Fruit fly (Drosophila melanogaster) whole organism, embryonic: ENCODE measurements around the gene Zir.

Experiments
- Awh ChIP-seq: fragments of 200-800 bp; sonication (Bioruptor generic); IDR thresholded peaks from 2 replicates; pipeline ENCODE4, ENCODE4 v1.3.6; 2022; ENCODE audit warnings: missing biosample characterization, missing genetic modification characterization
- B-H2 ChIP-seq: fragments of 200-800 bp; sonication (Bioruptor generic); optimal IDR thresholded peaks from 2 replicates; lab custom pipeline; 2018; ENCODE audit warnings: missing biosample characterization, mild to moderate bottlenecking, missing genetic modification characterization
- BtbVII ChIP-seq: fragments of 200-800 bp; sonication (Bioruptor generic); optimal IDR thresholded peaks from 3 replicates; lab custom pipeline; 2017; ENCODE audit warnings: missing biosample characterization, mild to moderate bottlenecking, missing genetic modification characterization
- CG11247 ChIP-seq: fragments of 200-800 bp; sonication (Bioruptor generic); IDR thresholded peaks from 2 replicates; pipeline ENCODE4 v1.3.6; 2022; ENCODE audit warnings: missing biosample characterization, missing genetic modification characterization
- CG12391 ChIP-seq: fragments of 200-800 bp; sonication (Bioruptor generic); optimal IDR thresholded peaks from 3 replicates; lab custom pipeline; 2018; ENCODE audit warnings: missing biosample characterization, mild to moderate bottlenecking, missing genetic modification characterization, moderate library complexity
- CG12659 ChIP-seq: fragments of 200-800 bp; sonication (Bioruptor generic); optimal IDR thresholded peaks from 3 replicates; lab custom pipeline; 2017; ENCODE audit warnings: mild to moderate bottlenecking, missing biosample characterization, missing genetic modification reagents, missing genetic modification characterization
- CG13296 ChIP-seq: fragments of 200-800 bp; sonication (Bioruptor generic); optimal IDR thresholded peaks from 3 replicates; lab custom pipeline; 2018; ENCODE audit warnings: missing biosample characterization, mild to moderate bottlenecking, missing genetic modification characterization
- CG13894 ChIP-seq: fragments of 200-800 bp; sonication (Bioruptor generic); optimal IDR thresholded peaks from 3 replicates; lab custom pipeline; 2018; ENCODE audit warnings: missing biosample characterization, mild to moderate bottlenecking, missing genetic modification characterization, moderate library complexity
- CG17328 ChIP-seq: fragments of 200-800 bp; sonication (Bioruptor generic); IDR thresholded peaks from 2 replicates; pipeline ENCODE4 v1.3.6; 2022; ENCODE audit warnings: missing biosample characterization, missing genetic modification characterization
- CG42726 ChIP-seq: fragments of 200-800 bp; sonication (Bioruptor generic); IDR thresholded peaks from 2 replicates; pipeline ENCODE4 v1.3.6; 2022; ENCODE audit warnings: missing biosample characterization, missing genetic modification characterization; ENCODE audit not compliant: partially characterized antibody
- CG5180 ChIP-seq: fragments of 200-800 bp; sonication (Bioruptor generic); optimal IDR thresholded peaks from 3 replicates; lab custom pipeline; 2017; ENCODE audit warnings: missing biosample characterization, missing genetic modification characterization, mild to moderate bottlenecking, moderate library complexity, missing genetic modification reagents
- CG6272 ChIP-seq: fragments of 200-800 bp; sonication (Bioruptor generic); IDR thresholded peaks from 2 replicates; pipeline ENCODE4 v1.3.6; 2022; ENCODE audit warnings: missing biosample characterization, missing genetic modification characterization
- CG6813 ChIP-seq: fragments of 200-800 bp; sonication (Bioruptor generic); optimal IDR thresholded peaks from 2 replicates; lab custom pipeline; 2017; ENCODE audit warnings: missing biosample characterization, missing genetic modification characterization, mild to moderate bottlenecking, moderate library complexity, missing genetic modification reagents
- CG6854 ChIP-seq: fragments of 200-800 bp; sonication (Bioruptor generic); optimal IDR thresholded peaks from 3 replicates; lab custom pipeline; 2017; ENCODE audit warnings: missing biosample characterization, mild to moderate bottlenecking, missing genetic modification characterization
- CG7786 ChIP-seq: fragments of 200-800 bp; sonication (Bioruptor generic); optimal IDR thresholded peaks from 2 replicates; lab custom pipeline; 2016; ENCODE audit warnings: missing biosample characterization, missing genetic modification characterization
- CG7963 ChIP-seq: fragments of 200-800 bp; sonication (Bioruptor generic); IDR thresholded peaks from 3 replicates; pipeline ENCODE4 v1.3.6; 2022; ENCODE audit warnings: missing biosample characterization, missing genetic modification characterization; ENCODE audit not compliant: partially characterized antibody
- CG8281 ChIP-seq: fragments of 200-800 bp; sonication (Bioruptor generic); optimal IDR thresholded peaks from 2 replicates; lab custom pipeline; 2018; ENCODE audit warnings: missing biosample characterization, mild to moderate bottlenecking, missing genetic modification characterization, moderate library complexity
- CG9609 ChIP-seq: fragments of 200-800 bp; sonication (Bioruptor generic); optimal IDR thresholded peaks from 3 replicates; lab custom pipeline; 2016; ENCODE audit warnings: missing biosample characterization, missing genetic modification characterization
- CrebB ChIP-seq: fragments of 200-800 bp; sonication (Bioruptor generic); optimal IDR thresholded peaks from 3 replicates; lab custom pipeline; 2018; ENCODE audit warnings: missing biosample characterization, mild to moderate bottlenecking, missing genetic modification characterization
- Fer1 ChIP-seq: fragments of 200-800 bp; sonication (Bioruptor generic); optimal IDR thresholded peaks from 2 replicates; lab custom pipeline; 2017; ENCODE audit warnings: missing biosample characterization, mild to moderate bottlenecking, missing genetic modification characterization
- Hr39 ChIP-seq: fragments of >200 bp; optimal IDR thresholded peaks from 2 replicates; lab custom pipeline; 2017
- Med ChIP-seq: fragments of 200-800 bp; sonication (Bioruptor generic); peaks from one replicate; lab custom pipeline; 2016; ENCODE audit warnings: missing biosample characterization, missing genetic modification characterization, mild to moderate bottlenecking, inconsistent platforms, moderate library complexity
- NC2α ChIP-seq: fragments of 200-800 bp; sonication (Bioruptor generic); optimal IDR thresholded peaks from 2 replicates; lab custom pipeline; 2016; ENCODE audit warnings: missing biosample characterization, missing genetic modification characterization
- NC2β ChIP-seq: fragments of 200-800 bp; sonication (Bioruptor generic); optimal IDR thresholded peaks from 2 replicates; lab custom pipeline; 2016; ENCODE audit warnings: missing biosample characterization, missing genetic modification characterization
- Oaz ChIP-seq: fragments of 200-800 bp; sonication (Bioruptor generic); IDR thresholded peaks from 2 replicates; pipeline ENCODE4 v1.3.6; 2022; ENCODE audit warnings: missing biosample characterization, missing genetic modification characterization
- Rfx ChIP-seq: fragments of 200-800 bp; sonication (Bioruptor generic); IDR thresholded peaks from 2 replicates; pipeline ENCODE4 v1.3.6; 2022; ENCODE audit warnings: missing biosample characterization, missing genetic modification characterization
- YL-1 ChIP-seq: fragments of 200-800 bp; sonication (Bioruptor generic); optimal IDR thresholded peaks from 3 replicates; lab custom pipeline; 2017; ENCODE audit warnings: missing biosample characterization, mild to moderate bottlenecking, missing genetic modification characterization
- abd-A ChIP-seq: fragments of 200-800 bp; sonication (Bioruptor generic); optimal IDR thresholded peaks from 3 replicates; lab custom pipeline; 2019; ENCODE audit warnings: missing biosample characterization, mild to moderate bottlenecking, missing genetic modification characterization, moderate library complexity
- al ChIP-seq: fragments of 200-800 bp; sonication (Bioruptor generic); IDR thresholded peaks from 2 replicates; pipeline ENCODE4 v1.3.6; 2022; ENCODE audit warnings: missing biosample characterization, missing genetic modification characterization
- bbx ChIP-seq: fragments of 200-800 bp; sonication (Bioruptor generic); IDR thresholded peaks from 2 replicates; pipeline ENCODE4 v1.3.6; 2022; ENCODE audit warnings: missing biosample characterization, missing genetic modification characterization; ENCODE audit not compliant: partially characterized antibody
- cato ChIP-seq: fragments of 200-800 bp; sonication (Bioruptor generic); optimal IDR thresholded peaks from 2 replicates; lab custom pipeline; 2016; ENCODE audit warnings: missing biosample characterization, missing genetic modification characterization, borderline replicate concordance
- chinmo ChIP-seq: fragments of 200-800 bp; sonication (Bioruptor generic); IDR thresholded peaks from 4 replicates; pipeline ENCODE4 v1.3.6; 2022; ENCODE audit warnings: missing biosample characterization, missing genetic modification characterization; ENCODE audit not compliant: partially characterized antibody
- crp ChIP-seq, 2 experiments: fragments of 200-800 bp; sonication (Bioruptor generic); optimal IDR thresholded peaks; 2 replicates in 1 of 2; 3 replicates in 1 of 2; lab custom pipeline; 2017; ENCODE audit warnings: missing biosample characterization in 2 of 2, missing genetic modification characterization in 2 of 2, mild to moderate bottlenecking in 1 of 2, moderate library complexity in 1 of 2
- cwo ChIP-seq: fragments of 200-800 bp; sonication (Bioruptor generic); optimal IDR thresholded peaks from 3 replicates; lab custom pipeline; 2017; ENCODE audit warnings: missing biosample characterization, missing genetic modification characterization, mild to moderate bottlenecking, moderate library complexity, missing genetic modification reagents
- eve ChIP-seq, 2 experiments: fragments of >200 bp; optimal IDR thresholded peaks; 2 replicates each; lab custom pipeline; 2017; ENCODE audit warnings: missing biosample characterization in 2 of 2, missing genetic modification characterization in 2 of 2
- fd96Cb ChIP-seq: fragments of 200-800 bp; sonication (Bioruptor generic); optimal IDR thresholded peaks from 2 replicates; lab custom pipeline; 2018; ENCODE audit warnings: missing biosample characterization, mild to moderate bottlenecking, missing genetic modification characterization, moderate library complexity
- gfzf ChIP-seq: fragments of 200-800 bp; sonication (Bioruptor generic); optimal IDR thresholded peaks from 2 replicates; lab custom pipeline; 2016; ENCODE audit warnings: missing biosample characterization, mild to moderate bottlenecking, missing genetic modification characterization, moderate library complexity
- gsb-n ChIP-seq: fragments of 200-800 bp; sonication (Bioruptor generic); optimal IDR thresholded peaks from 3 replicates; lab custom pipeline; 2018; ENCODE audit warnings: missing biosample characterization, mild to moderate bottlenecking, missing genetic modification characterization
- h ChIP-seq: fragments of >200 bp; optimal IDR thresholded peaks from 2 replicates; lab custom pipeline; 2017
- hbn ChIP-seq: fragments of 200-800 bp; sonication (Bioruptor generic); IDR thresholded peaks from 2 replicates; pipeline ENCODE4 v1.3.6; 2022; ENCODE audit warnings: missing biosample characterization, missing genetic modification characterization; ENCODE audit not compliant: partially characterized antibody
- lab ChIP-seq: fragments of 200-800 bp; sonication (Bioruptor generic); optimal IDR thresholded peaks from 3 replicates; lab custom pipeline; 2017; ENCODE audit warnings: missing biosample characterization, missing genetic modification characterization, mild to moderate bottlenecking, moderate library complexity, missing genetic modification reagents
- mld ChIP-seq: fragments of 200-800 bp; sonication (Bioruptor generic); IDR thresholded peaks from 3 replicates; pipeline ENCODE4 v1.3.6; 2022; ENCODE audit warnings: missing biosample characterization, missing genetic modification characterization; ENCODE audit not compliant: partially characterized antibody
- nom ChIP-seq: fragments of 200-800 bp; sonication (Bioruptor generic); optimal IDR thresholded peaks from 2 replicates; lab custom pipeline; 2017; ENCODE audit warnings: missing biosample characterization, missing genetic modification characterization, mild to moderate bottlenecking, moderate library complexity, missing genetic modification reagents
- onecut ChIP-seq: fragments of 200-800 bp; sonication (Bioruptor generic); IDR thresholded peaks from 2 replicates; pipeline ENCODE4 v1.3.6; 2022; ENCODE audit warnings: missing biosample characterization, missing genetic modification characterization
- peb ChIP-seq: fragments of 200-800 bp; sonication (Bioruptor generic); IDR thresholded peaks from 2 replicates; pipeline ENCODE4 v1.3.6; 2022; ENCODE audit warnings: missing biosample characterization, missing genetic modification characterization
- sc ChIP-seq, 3 experiments: fragments of >200 bp in 2 of 3; fragments of 200-800 bp in 1 of 3; sonication (Bioruptor generic) in 1 of 3; optimal IDR thresholded peaks; 2 replicates in 2 of 3; 3 replicates in 1 of 3; lab custom pipeline; 2017; ENCODE audit warnings: mild to moderate bottlenecking in 1 of 3, missing biosample characterization in 1 of 3, missing genetic modification characterization in 1 of 3, missing genetic modification reagents in 1 of 3
- sens ChIP-seq: fragments of 200-800 bp; sonication (Bioruptor generic); peaks from one replicate; lab custom pipeline; 2016; ENCODE audit warnings: missing biosample characterization, missing genetic modification characterization
- sug ChIP-seq: fragments of 200-800 bp; optimal IDR thresholded peaks from 2 replicates; lab custom pipeline; 2019; ENCODE audit warnings: missing biosample characterization, mild to moderate bottlenecking, missing genetic modification characterization, moderate library complexity
- tup ChIP-seq: fragments of 200-800 bp; sonication (Bioruptor generic); optimal IDR thresholded peaks from 2 replicates; lab custom pipeline; 2016; ENCODE audit warnings: missing biosample characterization, mild to moderate bottlenecking, missing genetic modification characterization, moderate library complexity

The Zir gene

DNA sequence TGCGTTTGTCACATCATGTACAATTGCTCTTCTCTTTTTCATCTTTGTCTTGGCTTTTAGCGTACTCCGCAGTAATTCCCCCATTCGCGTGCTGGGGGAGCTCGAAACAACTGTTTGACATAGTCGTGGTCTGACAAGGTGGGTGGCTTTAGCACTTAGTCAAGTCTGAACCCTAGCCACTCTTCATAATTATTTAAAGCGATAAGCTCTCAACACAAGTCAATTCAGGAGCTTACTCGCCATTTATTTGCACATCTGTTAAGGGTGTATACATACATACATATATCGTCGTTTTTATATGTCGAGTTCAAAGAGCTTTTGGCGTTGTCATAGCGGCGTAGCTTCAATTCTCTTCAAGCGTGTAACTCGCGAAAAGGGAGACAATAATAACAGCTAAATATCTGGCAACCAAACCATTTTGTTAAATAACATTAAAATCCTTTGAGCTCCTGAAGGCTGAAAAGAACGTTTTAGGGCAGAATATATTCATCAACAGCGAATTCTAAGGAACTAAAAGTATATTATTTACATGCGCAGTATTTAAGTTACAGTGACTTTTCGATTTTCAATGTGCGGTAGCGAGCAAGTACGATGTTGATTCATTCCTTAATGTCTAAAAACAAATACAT lies 20.7 kb upstream of the Zir start:
- TF ChIP-seq Awh (GFP tag; lab: Robert Waterston, UW) (no peak), Hr39 (lab: Kevin White, UChicago) (no peak), lab (GFP tag; lab: Kevin White, UChicago) (peak; percentile 12), NC2β (GFP tag; lab: Kevin White, UChicago) (no peak), CG42726 (no peak), gsb-n (tag; lab: Kevin White, UChicago) (no peak), CG8281 (tag; lab: Kevin White, UChicago) (no peak), tup (GFP tag; lab: Kevin White, UChicago) (no peak), CG11247 (GFP tag; lab: Robert Waterston, UW) (no peak), CrebB (no peak), CG13894 (peak; percentile 59), NC2α (GFP tag; lab: Kevin White, UChicago) (no peak), Med (GFP tag; lab: Kevin White, UChicago) (peak; percentile 42), al (GFP tag; lab: Robert Waterston, UW) (no peak), CG12391 (tag; lab: Kevin White, UChicago) (no peak), BtbVII (GFP tag; lab: Kevin White, UChicago) (peak; percentile 7), cato (GFP tag; lab: Kevin White, UChicago) (no peak), sug (no peak), h (lab: Kevin White, UChicago) (no peak), B-H2 (no peak), sc (optimal IDR thresholded peaks at IDR 0.05; lab: Kevin White, UChicago) (no peak), sc (GFP tag; optimal IDR thresholded peaks at IDR 0.05; lab: Kevin White, UChicago) (no peak), onecut (GFP tag; lab: Robert Waterston, UW) (no peak), CG9609 (GFP tag; lab: Kevin White, UChicago) (no peak), CG13296 (GFP tag; lab: Kevin White, UChicago) (peak; percentile 11), gfzf (GFP tag; lab: Kevin White, UChicago) (no peak), mld (no peak), fd96Cb (tag; lab: Kevin White, UChicago) (no peak), CG6854 (GFP tag; lab: Kevin White, UChicago) (no peak), CG17328 (no peak), sens (GFP tag; lab: Kevin White, UChicago) (peak; percentile 25), CG12659 (no peak), eve (GFP tag; optimal IDR thresholded peaks at IDR 0.05; lab: Kevin White, UChicago) (peak in 1 of 2 experiments; percentile 26), cwo (GFP tag; lab: Kevin White, UChicago) (peak; percentile 9), CG7963 (no peak), abd-A (tag; lab: Kevin White, UChicago) (peak; percentile 18), Fer1 (GFP tag; lab: Kevin White, UChicago) (peak; percentile 8), YL-1 (no peak), Rfx (GFP tag; lab: Robert Waterston, UW) (peak; percentile 25; the same call in 1 of the 2 replicates), Oaz (no peak), hbn (GFP tag; lab: Robert Waterston, UW) (no peak), CG7786 (GFP tag; lab: Kevin White, UChicago) (no peak), CG6813 (GFP tag; lab: Kevin White, UChicago) (no peak), peb (GFP tag; lab: Robert Waterston, UW) (no peak), nom (GFP tag; lab: Kevin White, UChicago) (no peak), bbx (GFP tag; lab: Robert Waterston, UW) (no peak), CG6272 (GFP tag; lab: Robert Waterston, UW) (no peak), chinmo (0 out of 4 replicates have a peak, but pooled peaks have one; percentile 37), crp (GFP tag; optimal IDR thresholded peaks at IDR 0.05; lab: Kevin White, UChicago) (peak in 1 of 2 experiments; percentile 54), CG5180 (GFP tag; lab: Kevin White, UChicago) (peak; percentile 2)
